Worm (Caenorhabditis elegans) whole organism, L4/young adult: ENCODE results near the gene F23H11.4.

Source experiments
- W03F9.2 ChIP-seq: fragments of 150-350 bp; optimal IDR thresholded peaks from 2 replicates; lab custom pipeline; 2014; ENCODE audit warnings: missing biosample characterization, missing genetic modification characterization
- dao-5 ChIP-seq: sonication (generic microtip); optimal IDR thresholded peaks from 2 replicates; lab custom pipeline; 2016; ENCODE audit warnings: missing genotype, missing genetic modification characterization, moderate library complexity, missing compliant biosample characterization

DNA sequence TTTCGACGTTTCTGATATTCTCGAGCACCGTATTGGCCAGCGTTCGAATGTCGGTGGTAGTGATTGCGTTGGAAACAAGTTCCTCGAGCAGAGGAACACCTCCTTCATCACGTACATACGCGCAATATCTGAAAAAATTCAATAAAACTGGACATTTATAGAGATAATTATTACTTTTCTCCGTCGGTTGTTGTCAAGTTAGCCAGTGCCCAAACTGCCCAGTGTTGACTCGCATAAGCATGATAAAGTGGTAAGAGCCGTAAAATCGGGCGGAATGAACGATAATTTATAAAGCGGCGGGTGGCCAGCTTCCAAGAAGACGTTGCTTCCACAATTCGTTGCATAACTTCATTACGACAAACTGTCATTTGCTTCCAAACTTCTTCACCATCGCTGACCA lies 23.7 kb downstream of the F23H11.4 start:
- TF ChIP-seq W03F9.2 (tag; lab: Kevin White, UChicago) (no peak), dao-5 (tag; lab: Kevin White, UChicago) (no peak)
